Worm (Caenorhabditis elegans): ENCODE data around the gene col-111.

DNA sequence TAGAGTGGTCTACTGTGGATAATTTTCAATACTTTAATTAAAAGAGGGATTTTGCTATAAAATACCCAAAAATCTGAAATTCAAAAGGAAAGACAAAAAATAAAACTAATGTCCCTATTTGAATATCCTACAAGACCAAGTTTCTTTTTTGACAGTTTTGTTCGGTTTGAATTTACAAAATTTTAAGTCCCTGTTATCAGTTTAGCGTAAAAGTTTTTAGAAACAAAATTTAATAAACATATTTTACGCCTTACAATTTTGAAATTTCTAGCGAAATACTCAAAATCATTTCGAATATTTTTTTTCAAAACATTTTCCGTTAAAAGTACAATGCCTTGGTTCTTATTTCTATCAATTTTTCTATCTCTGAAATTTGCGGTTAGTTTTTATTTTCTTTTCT lies 34.7 kb upstream of the col-111 start, which contains the start of gene spe-51:
- TF ChIP-seq snpc-4 (tag; optimal IDR thresholded peaks at IDR 0.05) (no peak), sptf-1 (tag; optimal IDR thresholded peaks at IDR 0.05) (no peak), elt-3 (tag; optimal IDR thresholded peaks at IDR 0.05) (no peak), M03D4.4 (tag; optimal IDR thresholded peaks at IDR 0.05) (no peak), sem-2 (GFP tag; optimal IDR thresholded peaks at IDR 0.05) (no peak), unc-62 (GFP tag; optimal IDR thresholded peaks at IDR 0.05) (no peak), zip-8 (tag; optimal IDR thresholded peaks at IDR 0.05) (no peak), ces-1 (GFP tag; optimal IDR thresholded peaks at IDR 0.05) (no peak), nhr-28 (tag; optimal IDR thresholded peaks at IDR 0.05) (no peak), mab-5 (tag; optimal IDR thresholded peaks at IDR 0.05) (no peak), pha-4 (tag; optimal IDR thresholded peaks at IDR 0.05) (no peak), bed-3 (GFP tag; optimal IDR thresholded peaks at IDR 0.05) (no peak), unc-120 (tag; optimal IDR thresholded peaks at IDR 0.05; ENCODE audit: poor library complexity, severe bottlenecking) (no peak), nhr-12 (tag; optimal IDR thresholded peaks at IDR 0.05) (no peak)
